Fruit fly (Drosophila melanogaster) whole organism, wandering third instar larva: ENCODE data around the gene CG8630.

Experiments used
- Abd-B ChIP-seq: fragments of >200 bp; optimal IDR thresholded peaks from 2 replicates; lab custom pipeline; 2017; ENCODE audit warnings: missing biosample characterization, missing genetic modification characterization
- CG32264 ChIP-seq: fragments of 200-800 bp; sonication (Bioruptor generic); optimal IDR thresholded peaks from 2 replicates; lab custom pipeline; 2016; ENCODE audit warnings: missing biosample characterization, missing genetic modification characterization
- CG9705 ChIP-seq: fragments of 200-800 bp; sonication (Bioruptor generic); optimal IDR thresholded peaks from 2 replicates; lab custom pipeline; 2018; ENCODE audit warnings: missing biosample characterization, mild to moderate bottlenecking, missing genetic modification characterization
- Dfd ChIP-seq: fragments of >200 bp; optimal IDR thresholded peaks from 2 replicates; lab custom pipeline; 2017; ENCODE audit warnings: missing biosample characterization, missing genetic modification characterization
- GATAd ChIP-seq: sonication (Bioruptor generic); optimal IDR thresholded peaks from 2 replicates; lab custom pipeline; 2016; ENCODE audit warnings: missing biosample characterization, missing genetic modification characterization
- Hnf4 ChIP-seq: fragments of 200-800 bp; sonication (Bioruptor generic); optimal IDR thresholded peaks from 2 replicates; lab custom pipeline; 2016; ENCODE audit warnings: missing biosample characterization, mild to moderate bottlenecking, missing genetic modification characterization
- Hr78 ChIP-seq: fragments of >200 bp; optimal IDR thresholded peaks from 2 replicates; lab custom pipeline; 2017; ENCODE audit warnings: missing biosample characterization, missing genetic modification characterization
- Mio ChIP-seq: sonication (Bioruptor generic); optimal IDR thresholded peaks from 2 replicates; lab custom pipeline; 2016; ENCODE audit warnings: missing biosample characterization, missing genetic modification characterization
- Myc ChIP-seq: fragments of >200 bp; optimal IDR thresholded peaks from 2 replicates; lab custom pipeline; 2017
- OdsH ChIP-seq: fragments of 200-800 bp; sonication (Bioruptor generic); optimal IDR thresholded peaks from 2 replicates; lab custom pipeline; 2016; ENCODE audit warnings: missing biosample characterization, mild to moderate bottlenecking, missing genetic modification characterization
- Rel ChIP-seq, 2 experiments: fragments of 200-800 bp; sonication (Bioruptor generic) in 1 of 2; optimal IDR thresholded peaks; 2 replicates in 1 of 2; 3 replicates in 1 of 2; lab custom pipeline; 2016 to 2019; ENCODE audit warnings: mild to moderate bottlenecking in 2 of 2, missing biosample characterization in 2 of 2, missing genetic modification characterization in 2 of 2, moderate library complexity in 1 of 2
- Sp1 ChIP-seq: fragments of 200-800 bp; sonication (Bioruptor generic); optimal IDR thresholded peaks from 3 replicates; lab custom pipeline; 2019; ENCODE audit warnings: missing biosample characterization, mild to moderate bottlenecking, missing genetic modification characterization, moderate library complexity
- Vsx2 ChIP-seq: fragments of 200-300, 225-300 bp; sonication (Bioruptor generic); optimal IDR thresholded peaks from 2 replicates; lab custom pipeline; 2018; ENCODE audit warnings: missing biosample characterization, missing genetic modification characterization; ENCODE audit not compliant: partially characterized antibody
- brk ChIP-seq: fragments of 200-800 bp; sonication (Bioruptor generic); optimal IDR thresholded peaks from 2 replicates; lab custom pipeline; 2016; ENCODE audit warnings: missing biosample characterization, mild to moderate bottlenecking, missing genetic modification characterization
- dl ChIP-seq, 2 experiments: fragments of 175-275, 200-275 bp in 1 of 2; fragments of 200-275 bp in 1 of 2; sonication (Bioruptor generic); optimal IDR thresholded peaks; lab custom pipeline; 2018; ENCODE audit warnings: mild to moderate bottlenecking in 2 of 2, missing biosample characterization in 2 of 2, missing genetic modification characterization in 2 of 2, moderate library complexity in 2 of 2; ENCODE audit not compliant: partially characterized antibody in 2 of 2, insufficient read depth in 1 of 2
- dsf ChIP-seq: sonication (Bioruptor generic); optimal IDR thresholded peaks from 2 replicates; lab custom pipeline; 2016; ENCODE audit warnings: missing biosample characterization, missing genetic modification characterization, borderline replicate concordance
- ey ChIP-seq: fragments of 200-800 bp; sonication (Bioruptor generic); optimal IDR thresholded peaks from 2 replicates; lab custom pipeline; 2016; ENCODE audit warnings: missing biosample characterization, missing genetic modification characterization
- foxo ChIP-seq, 2 experiments: fragments of 200-800 bp; sonication (Bioruptor generic); optimal IDR thresholded peaks; 2 replicates in 1 of 2; 3 replicates in 1 of 2; lab custom pipeline; 2016 to 2017; ENCODE audit warnings: missing biosample characterization in 2 of 2, missing genetic modification characterization in 2 of 2
- fru ChIP-seq: fragments of 200-800 bp; sonication (Bioruptor generic); optimal IDR thresholded peaks from 3 replicates; lab custom pipeline; 2016; ENCODE audit warnings: missing biosample characterization, mild to moderate bottlenecking, missing genetic modification characterization
- h ChIP-seq: fragments of 200-800 bp; sonication (Bioruptor generic); optimal IDR thresholded peaks from 3 replicates; lab custom pipeline; 2016; ENCODE audit warnings: missing biosample characterization, mild to moderate bottlenecking, missing genetic modification characterization
- jim ChIP-seq: fragments of 175-275, 200-325 bp; sonication (Bioruptor generic); optimal IDR thresholded peaks from 2 replicates; lab custom pipeline; 2016; ENCODE audit warnings: missing biosample characterization, mild to moderate bottlenecking, missing genetic modification characterization
- lola ChIP-seq: fragments of >200 bp; optimal IDR thresholded peaks from 2 replicates; lab custom pipeline; 2017; ENCODE audit warnings: missing biosample characterization, missing genetic modification characterization
- pan ChIP-seq: fragments of >200 bp; optimal IDR thresholded peaks from 2 replicates; lab custom pipeline; 2017
- rgr ChIP-seq: fragments of 200-800 bp; sonication (Bioruptor generic); optimal IDR thresholded peaks from 3 replicates; lab custom pipeline; 2016; ENCODE audit warnings: missing biosample characterization, mild to moderate bottlenecking, missing genetic modification characterization
- sage ChIP-seq: fragments of 200-800 bp; sonication (Bioruptor generic); optimal IDR thresholded peaks from 2 replicates; lab custom pipeline; 2016; ENCODE audit warnings: missing biosample characterization, mild to moderate bottlenecking, missing genetic modification characterization
- sv ChIP-seq: fragments of 200-800 bp; sonication (Bioruptor generic); optimal IDR thresholded peaks from 3 replicates; lab custom pipeline; 2016; ENCODE audit warnings: missing biosample characterization, missing genetic modification characterization
- usp ChIP-seq: fragments of >200 bp; optimal IDR thresholded peaks from 2 replicates; lab custom pipeline; 2017; ENCODE audit warnings: missing biosample characterization, missing genetic modification characterization
- woc ChIP-seq: sonication (Bioruptor generic); optimal IDR thresholded peaks from 2 replicates; lab custom pipeline; 2016; ENCODE audit warnings: missing biosample characterization, mild to moderate bottlenecking, missing genetic modification characterization

CG8630 gene

DNA sequence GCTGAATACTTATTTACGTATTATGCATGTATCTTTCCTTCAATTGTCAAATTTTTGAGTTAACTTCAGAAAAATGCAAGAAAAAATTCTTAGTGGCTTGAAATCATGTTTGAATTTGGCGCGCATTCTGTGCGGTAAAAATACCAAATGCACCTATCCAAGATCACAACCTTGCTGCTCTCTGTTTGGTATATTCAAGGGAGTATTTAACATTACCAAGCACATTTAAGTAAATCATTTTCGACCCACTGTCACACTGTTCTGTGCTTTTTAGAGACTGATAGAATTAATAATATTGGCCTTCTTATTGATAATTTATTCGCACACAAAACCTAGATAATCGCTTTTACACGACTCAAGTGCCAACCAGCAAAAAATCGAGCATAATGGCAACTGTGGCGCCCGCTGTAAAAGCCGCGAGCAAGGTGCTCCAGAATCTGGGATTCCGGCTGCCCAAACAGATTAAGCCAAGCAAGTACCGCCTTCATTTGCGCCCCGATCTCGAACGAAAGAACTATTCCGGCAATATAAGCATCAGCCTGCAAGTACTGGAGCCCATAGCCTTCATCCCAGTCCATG lies 29.7 kb downstream of the CG8630 start:
- no peak for TF ChIP-seq Rel (GFP tag; optimal IDR thresholded peaks at IDR 0.05; lab: Kevin White, UChicago)
- peak; percentile 46 for TF ChIP-seq Rel (tag; optimal IDR thresholded peaks at IDR 0.05; lab: Kevin White, UChicago)
- no peak for TF ChIP-seq Sp1 (GFP tag; lab: Kevin White, UChicago)
- TF ChIP-seq Hnf4 (GFP tag; lab: Kevin White, UChicago), result peak; percentile 30

DNA sequence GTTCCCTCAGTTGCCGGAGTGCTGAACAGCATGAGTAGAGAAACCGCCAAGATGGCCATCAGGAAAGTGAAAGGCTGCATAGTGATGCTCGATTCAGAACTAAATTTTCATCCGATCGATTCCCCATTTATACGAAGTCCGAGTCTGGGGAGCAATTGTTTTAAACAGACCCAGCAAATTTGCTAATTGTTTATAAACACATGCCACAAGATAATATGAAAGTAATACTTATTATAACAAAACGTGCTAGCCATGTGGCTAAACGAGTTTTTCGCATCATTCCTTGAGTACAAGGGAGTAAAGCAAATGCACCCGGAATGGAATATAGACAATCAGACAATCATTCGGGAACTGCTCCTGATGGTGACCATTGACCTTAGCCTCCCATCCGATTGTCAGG lies 33.6 kb downstream of the CG8630 start, which contains the start of gene CG44142:
Gene CG44142 (minus strand): TSS at position 101 of the 400 bp plus-strand sequence.
- TF ChIP-seq h (GFP tag; lab: Kevin White, UChicago) (no peak), Vsx2 (GFP tag; lab: Kevin White, UChicago) (no peak), dsf (GFP tag; lab: Kevin White, UChicago) (no peak), Rel (GFP tag; optimal IDR thresholded peaks at IDR 0.05; lab: Kevin White, UChicago) (no peak), Rel (tag; optimal IDR thresholded peaks at IDR 0.05; lab: Kevin White, UChicago) (no peak), dl (GFP tag; optimal IDR thresholded peaks at IDR 0.05; lab: Kevin White, UChicago; ENCODE audit: insufficient read depth in 1 of 2, partially characterized antibody in 2 of 2) (no peak), Dfd (GFP tag; lab: Kevin White, UChicago) (no peak), usp (no peak)
- TF ChIP-seq, all 38 proteins: peak for 0

DNA sequence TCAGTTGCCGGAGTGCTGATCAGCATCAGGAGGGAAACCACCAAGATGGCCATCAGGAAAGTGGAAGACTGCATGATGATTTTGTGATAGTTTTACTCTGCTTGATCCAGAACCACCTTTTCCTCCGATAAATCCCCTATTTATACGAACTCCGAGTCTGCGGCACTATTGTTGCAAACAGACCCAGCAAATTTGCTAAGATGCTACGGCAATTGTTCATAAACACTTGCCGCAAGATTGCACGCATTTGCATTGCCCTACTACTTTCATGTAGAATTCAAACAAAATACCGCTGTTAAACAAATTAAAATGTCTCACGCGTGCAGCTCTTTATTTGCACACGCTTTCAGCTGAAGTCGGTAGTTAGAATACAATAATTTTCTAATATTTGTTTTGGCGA lies 39.6 kb downstream of the CG8630 start, which contains the start of gene CG45080:
Gene CG45080 (minus strand): TSS at position 101 of the 400 bp plus-strand sequence.
- TF ChIP-seq Rel (GFP tag; optimal IDR thresholded peaks at IDR 0.05; lab: Kevin White, UChicago), result no peak
- no peak for TF ChIP-seq Rel (tag; optimal IDR thresholded peaks at IDR 0.05; lab: Kevin White, UChicago)
- no peak for TF ChIP-seq sv (GFP tag; lab: Kevin White, UChicago)
- no peak for TF ChIP-seq ey (GFP tag; lab: Kevin White, UChicago)
- TF ChIP-seq foxo (GFP tag; optimal IDR thresholded peaks at IDR 0.05; lab: Kevin White, UChicago), result no peak
- TF ChIP-seq dsf (GFP tag; lab: Kevin White, UChicago), result no peak
- no peak for TF ChIP-seq CG32264 (GFP tag; lab: Kevin White, UChicago)

DNA sequence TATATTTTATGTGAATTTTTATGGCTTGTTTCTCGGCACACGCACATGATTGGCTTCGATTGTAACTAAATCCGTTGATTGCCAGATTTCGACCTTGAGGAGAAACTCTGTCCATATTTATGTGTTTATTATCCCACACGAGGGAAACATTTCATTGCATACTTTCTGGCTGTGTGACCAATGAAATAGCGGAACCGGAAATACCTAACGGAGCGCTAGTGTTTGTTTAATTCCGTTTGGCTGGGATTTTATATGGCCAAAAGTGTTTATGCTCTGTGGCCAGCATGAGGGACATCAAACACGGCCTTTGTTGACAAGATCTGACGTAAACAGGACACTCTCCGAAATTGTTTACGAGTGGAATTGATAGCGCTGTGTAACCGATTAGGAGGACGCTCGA lies 40.4 kb downstream of the CG8630 start:
- TF ChIP-seq CG32264 (GFP tag; lab: Kevin White, UChicago) (no peak), rgr (peak; percentile 35), foxo (GFP tag; optimal IDR thresholded peaks at IDR 0.05; lab: Kevin White, UChicago) (no peak), OdsH (no peak), Mio (GFP tag; lab: Kevin White, UChicago) (no peak)

DNA sequence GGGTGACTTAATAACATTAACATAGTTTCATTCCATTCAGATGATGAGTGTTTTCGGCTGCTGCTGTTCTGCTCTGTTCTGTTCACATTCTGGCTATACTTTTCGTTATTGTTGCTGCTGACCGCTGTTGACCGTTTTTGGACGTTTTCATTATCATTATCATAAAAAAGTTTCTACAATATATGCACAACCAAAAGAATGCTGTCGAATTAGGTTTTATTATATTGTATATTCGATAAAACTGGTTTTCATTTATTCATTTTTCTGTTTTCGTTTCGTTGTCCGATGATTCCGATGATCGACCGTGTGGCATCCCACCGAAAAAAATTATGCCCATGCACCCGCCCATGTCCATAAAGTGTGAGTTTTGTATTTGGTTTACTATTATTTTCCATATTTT lies 53.5 kb downstream of the CG8630 start:
- TF ChIP-seq pan (lab: Kevin White, UChicago), result no peak
- TF ChIP-seq GATAd (GFP tag; lab: Kevin White, UChicago), result no peak
- TF ChIP-seq foxo (GFP tag; optimal IDR thresholded peaks at IDR 0.05; lab: Kevin White, UChicago), result no peak
- TF ChIP-seq OdsH, result no peak
- TF ChIP-seq brk (GFP tag; lab: Kevin White, UChicago), result no peak
- TF ChIP-seq sage (GFP tag; lab: Kevin White, UChicago), result no peak
- no peak for TF ChIP-seq ey (GFP tag; lab: Kevin White, UChicago)
- no peak for TF ChIP-seq Sp1 (GFP tag; lab: Kevin White, UChicago)
- TF ChIP-seq CG32264 (GFP tag; lab: Kevin White, UChicago), result no peak
- TF ChIP-seq CG9705 (GFP tag; lab: Kevin White, UChicago), result no peak
- TF ChIP-seq lola, result no peak
- TF ChIP-seq rgr, result no peak

DNA sequence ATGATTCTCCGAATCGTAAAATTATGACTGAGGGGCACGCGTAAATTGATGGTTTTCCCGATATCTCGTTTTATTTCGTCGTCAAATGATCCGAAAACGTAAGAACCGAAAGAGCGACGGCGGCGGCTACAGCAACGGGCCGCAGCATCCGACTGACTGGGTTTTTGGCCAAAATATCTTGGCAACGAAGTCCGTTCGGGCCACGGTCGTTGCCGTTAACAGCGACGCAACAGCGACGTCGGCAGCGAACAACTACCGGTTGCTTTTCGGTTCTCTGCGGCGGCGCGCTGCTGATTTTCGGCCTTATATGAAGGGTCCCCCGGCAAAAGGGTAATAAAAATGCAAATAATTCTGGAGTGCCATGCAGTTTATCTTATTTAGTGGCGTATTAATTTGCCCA lies 54.5 kb downstream of the CG8630 start, which contains the start of gene PK2-R2:
Gene PK2-R2 (minus strand): TSS at position 160 of the 400 bp plus-strand sequence.
- TF ChIP-seq Mio (GFP tag; lab: Kevin White, UChicago) (no peak), Hnf4 (GFP tag; lab: Kevin White, UChicago) (no peak), foxo (GFP tag; optimal IDR thresholded peaks at IDR 0.05; lab: Kevin White, UChicago) (no peak), jim (GFP tag; lab: Kevin White, UChicago) (no peak), Dfd (GFP tag; lab: Kevin White, UChicago) (no peak), Rel (GFP tag; optimal IDR thresholded peaks at IDR 0.05; lab: Kevin White, UChicago) (no peak), Rel (tag; optimal IDR thresholded peaks at IDR 0.05; lab: Kevin White, UChicago) (no peak), sv (GFP tag; lab: Kevin White, UChicago) (no peak), Myc (no peak), woc (no peak), Sp1 (GFP tag; lab: Kevin White, UChicago) (no peak), CG9705 (GFP tag; lab: Kevin White, UChicago) (no peak), Hr78 (no peak), Vsx2 (GFP tag; lab: Kevin White, UChicago) (no peak), fru (GFP tag; lab: Kevin White, UChicago) (no peak), Abd-B (no peak)
